Fruit fly (Drosophila melanogaster) whole organism, pupa: ENCODE measurements around the gene comm3.

ENCODE experiments used
- CG10348 ChIP-seq: fragments of 200-800 bp; sonication (Bioruptor generic); IDR thresholded peaks from 2 replicates; pipeline ENCODE4 v1.3.6; 2022; ENCODE audit warnings: missing biosample characterization, missing genetic modification characterization
- CG12605 ChIP-seq: fragments of 200-800 bp; sonication (Bioruptor generic); IDR thresholded peaks from 2 replicates; pipeline ENCODE4 v1.3.6; 2022; ENCODE audit warnings: missing biosample characterization, missing genetic modification characterization
- CG13204 ChIP-seq: fragments of 200-800 bp; sonication (Bioruptor generic); optimal IDR thresholded peaks from 2 replicates; lab custom pipeline; 2018; ENCODE audit warnings: missing biosample characterization, mild to moderate bottlenecking, missing genetic modification characterization, moderate library complexity
- CG14655 ChIP-seq: fragments of 200-800 bp; sonication (Bioruptor generic); optimal IDR thresholded peaks from 3 replicates; lab custom pipeline; 2017; ENCODE audit warnings: mild to moderate bottlenecking, missing biosample characterization, missing genetic modification reagents, missing genetic modification characterization
- CG15710 ChIP-seq: fragments of 200-800 bp; sonication (Bioruptor generic); optimal IDR thresholded peaks from 2 replicates; lab custom pipeline; 2018; ENCODE audit warnings: missing biosample characterization, mild to moderate bottlenecking, missing genetic modification characterization, moderate library complexity
- CG17806 ChIP-seq: fragments of 200-800 bp; sonication (Bioruptor generic); optimal IDR thresholded peaks from 2 replicates; lab custom pipeline; 2018; ENCODE audit warnings: missing biosample characterization, mild to moderate bottlenecking, missing genetic modification characterization, moderate library complexity
- CG32121 ChIP-seq: fragments of 200-800 bp; sonication (Bioruptor generic); IDR thresholded peaks from 2 replicates; pipeline ENCODE4 v1.3.6; 2022; ENCODE audit warnings: missing biosample characterization, missing genetic modification characterization
- CG34367 ChIP-seq: fragments of 200-800 bp; sonication (Bioruptor generic); optimal IDR thresholded peaks from 2 replicates; lab custom pipeline; 2018; ENCODE audit warnings: missing biosample characterization, mild to moderate bottlenecking, missing genetic modification characterization
- CG4496 ChIP-seq: fragments of 200-800 bp; sonication (Bioruptor generic); IDR thresholded peaks from 3 replicates; pipeline ENCODE4 v1.3.6; 2022; ENCODE audit warnings: missing biosample characterization, missing genetic modification characterization
- CG8159 ChIP-seq: fragments of 200-800 bp; sonication (Bioruptor generic); optimal IDR thresholded peaks from 3 replicates; lab custom pipeline; 2018; ENCODE audit warnings: missing biosample characterization, mild to moderate bottlenecking, missing genetic modification characterization, moderate library complexity
- CG8301 ChIP-seq: fragments of 200-800 bp; sonication (Bioruptor generic); optimal IDR thresholded peaks from 2 replicates; lab custom pipeline; 2018; ENCODE audit warnings: missing biosample characterization, mild to moderate bottlenecking, missing genetic modification characterization
- CG9948 ChIP-seq: fragments of 200-800 bp; sonication (Bioruptor generic); optimal IDR thresholded peaks from 2 replicates; lab custom pipeline; 2018; ENCODE audit warnings: missing biosample characterization, mild to moderate bottlenecking, missing genetic modification characterization, moderate library complexity
- D1 ChIP-seq: fragments of 200-800 bp; sonication (Bioruptor generic); optimal IDR thresholded peaks from 2 replicates; lab custom pipeline; 2018; ENCODE audit warnings: missing biosample characterization, mild to moderate bottlenecking, missing genetic modification characterization, moderate library complexity
- EcR ChIP-seq: fragments of 200-800 bp; sonication (Bioruptor generic); optimal IDR thresholded peaks from 3 replicates; lab custom pipeline; 2019; ENCODE audit warnings: missing biosample characterization, missing genetic modification characterization, mild to moderate bottlenecking, moderate library complexity, missing genetic modification reagents
- Ets98B ChIP-seq: fragments of 200-800 bp; sonication (Bioruptor generic); IDR thresholded peaks from 2 replicates; pipeline ENCODE4 v1.3.6; 2022; ENCODE audit warnings: missing biosample characterization, missing genetic modification characterization
- Pif1A ChIP-seq: fragments of 200-800 bp; sonication (Bioruptor generic); optimal IDR thresholded peaks from 3 replicates; lab custom pipeline; 2016; ENCODE audit warnings: missing biosample characterization, missing genetic modification characterization
- Pif1B ChIP-seq: fragments of 200-800 bp; sonication (Bioruptor generic); optimal IDR thresholded peaks from 3 replicates; lab custom pipeline; 2016; ENCODE audit warnings: missing biosample characterization, missing genetic modification characterization
- Snoo ChIP-seq: fragments of 200-800 bp; sonication (Bioruptor generic); optimal IDR thresholded peaks from 3 replicates; lab custom pipeline; 2017; ENCODE audit warnings: missing biosample characterization, mild to moderate bottlenecking, missing genetic modification characterization, inconsistent platforms
- fd96Ca ChIP-seq: fragments of 200-800 bp; sonication (Bioruptor generic); IDR thresholded peaks from 3 replicates; pipeline ENCODE4 v1.3.6; 2022; ENCODE audit warnings: missing biosample characterization, missing genetic modification characterization
- gl ChIP-seq: fragments of 200-800 bp; sonication (Bioruptor generic); optimal IDR thresholded peaks from 2 replicates; lab custom pipeline; 2018; ENCODE audit warnings: missing biosample characterization, mild to moderate bottlenecking, missing genetic modification characterization
- rn ChIP-seq: fragments of 200-800 bp; sonication (Bioruptor generic); IDR thresholded peaks from 2 replicates; pipeline ENCODE4 v1.3.6; 2022; ENCODE audit warnings: missing biosample characterization, missing genetic modification characterization

comm3 gene

dm6 chr3L:15647712-15648621, at the start of gene comm3, which contains the start of gene CG43083:
comm3 (minus strand) TSS chr3L:15647762.
CG43083 (plus strand) TSS chr3L:15648571.
- TF ChIP-seq CG32121 (GFP tag; lab: Robert Waterston, UW): no peak
- no peak for TF ChIP-seq EcR
- TF ChIP-seq Snoo (tag; lab: Kevin White, UChicago): no peak
- TF ChIP-seq CG17806: no peak
- TF ChIP-seq CG34367 (tag; lab: Kevin White, UChicago): no peak
- TF ChIP-seq CG8301 (tag; lab: Kevin White, UChicago): no peak
- TF ChIP-seq gl: no peak
- no peak for TF ChIP-seq rn (GFP tag; lab: Robert Waterston, UW)
- TF ChIP-seq Pif1B (GFP tag; lab: Kevin White, UChicago): no peak
- TF ChIP-seq CG13204 (GFP tag; lab: Kevin White, UChicago): no peak
- no peak for TF ChIP-seq CG9948 (tag; lab: Kevin White, UChicago)
- no peak for TF ChIP-seq CG10348 (GFP tag; lab: Robert Waterston, UW)

dm6 chr3L:15695195-15695594, 47.6 kb upstream of the comm3 start:
- TF ChIP-seq CG14655: no peak
- no peak for TF ChIP-seq CG9948 (tag; lab: Kevin White, UChicago)
- 0 out of 3 replicates have a peak, but pooled peaks have one; percentile 48 for TF ChIP-seq CG4496
- no peak for TF ChIP-seq CG34367 (tag; lab: Kevin White, UChicago)
- TF ChIP-seq Snoo (tag; lab: Kevin White, UChicago): no peak
- no peak for TF ChIP-seq CG17806

- no peak for TF ChIP-seq CG17806
- no peak for TF ChIP-seq Pif1B (GFP tag; lab: Kevin White, UChicago)
- TF ChIP-seq gl: no peak
- no peak for TF ChIP-seq CG4496
- no peak for TF ChIP-seq CG13204 (GFP tag; lab: Kevin White, UChicago)
- no peak for TF ChIP-seq CG8301 (tag; lab: Kevin White, UChicago)
- TF ChIP-seq CG12605: no peak
- no peak for TF ChIP-seq D1 (tag; lab: Kevin White, UChicago)
- no peak for TF ChIP-seq CG9948 (tag; lab: Kevin White, UChicago)
- no peak for TF ChIP-seq Pif1A (GFP tag; lab: Kevin White, UChicago)
- TF ChIP-seq CG14655: no peak
- TF ChIP-seq CG32121 (GFP tag; lab: Robert Waterston, UW): no peak
- TF ChIP-seq, all 21 proteins: peak for 0
Measured at dm6 chr3L:15694406-15694805, 46.8 kb upstream of the comm3 start.

- peak; percentile 59 for TF ChIP-seq CG8159 (tag; lab: Kevin White, UChicago)
- no peak for TF ChIP-seq rn (GFP tag; lab: Robert Waterston, UW)
- no peak for TF ChIP-seq EcR
- TF ChIP-seq CG17806: peak; percentile 32
- TF ChIP-seq Pif1A (GFP tag; lab: Kevin White, UChicago): no peak
- TF ChIP-seq CG9948 (tag; lab: Kevin White, UChicago): peak; percentile 48
- TF ChIP-seq CG14655: peak; percentile 57
- peak; percentile 9 for TF ChIP-seq CG34367 (tag; lab: Kevin White, UChicago)
- peak; percentile 20 for TF ChIP-seq CG15710 (tag; lab: Kevin White, UChicago)
- peak; percentile 4 for TF ChIP-seq Snoo (tag; lab: Kevin White, UChicago)
- peak; percentile 25 for TF ChIP-seq Pif1B (GFP tag; lab: Kevin White, UChicago)
Measured at dm6 chr3L:15692794-15693532, 45.4 kb upstream of the comm3 start.

dm6 chr3L:15692388-15692787, 44.8 kb upstream of the comm3 start:
- TF ChIP-seq Snoo (tag; lab: Kevin White, UChicago): no peak
- TF ChIP-seq CG15710 (tag; lab: Kevin White, UChicago): no peak
- TF ChIP-seq CG13204 (GFP tag; lab: Kevin White, UChicago): no peak
- TF ChIP-seq Pif1A (GFP tag; lab: Kevin White, UChicago): no peak
- no peak for TF ChIP-seq CG10348 (GFP tag; lab: Robert Waterston, UW)
- TF ChIP-seq D1 (tag; lab: Kevin White, UChicago): no peak
- TF ChIP-seq CG32121 (GFP tag; lab: Robert Waterston, UW): no peak
- TF ChIP-seq gl: no peak
- no peak for TF ChIP-seq CG34367 (tag; lab: Kevin White, UChicago)
- no peak for TF ChIP-seq CG8159 (tag; lab: Kevin White, UChicago)
- TF ChIP-seq CG12605: no peak
- no peak for TF ChIP-seq CG14655
- TF ChIP-seq CG17806: no peak
- TF ChIP-seq EcR: no peak
- no peak for TF ChIP-seq CG8301 (tag; lab: Kevin White, UChicago)
- no peak for TF ChIP-seq fd96Ca (GFP tag; lab: Robert Waterston, UW)
- TF ChIP-seq CG9948 (tag; lab: Kevin White, UChicago): no peak
- no peak for TF ChIP-seq Pif1B (GFP tag; lab: Kevin White, UChicago)
- TF ChIP-seq CG4496: no peak
- no peak for TF ChIP-seq rn (GFP tag; lab: Robert Waterston, UW)

dm6 chr3L:15691968-15692367, 44.4 kb upstream of the comm3 start, which contains the start of gene CG34451:
CG34451 (minus strand) TSS chr3L:15692068.
- no peak for TF ChIP-seq CG12605
- TF ChIP-seq CG9948 (tag; lab: Kevin White, UChicago): no peak
- TF ChIP-seq Snoo (tag; lab: Kevin White, UChicago): no peak
- no peak for TF ChIP-seq Ets98B (GFP tag; lab: Robert Waterston, UW)
- TF ChIP-seq D1 (tag; lab: Kevin White, UChicago): no peak
- no peak for TF ChIP-seq rn (GFP tag; lab: Robert Waterston, UW)
- TF ChIP-seq Pif1B (GFP tag; lab: Kevin White, UChicago): no peak
- no peak for TF ChIP-seq gl
- TF ChIP-seq CG32121 (GFP tag; lab: Robert Waterston, UW): no peak
